Fruit fly (Drosophila melanogaster) whole organism, embryonic: Measurements from ENCODE around the gene RpS20.

ENCODE experiments used
- Atf6 ChIP-seq: fragments of 200-800 bp; sonication (Bioruptor generic); IDR thresholded peaks from 2 replicates; pipeline ENCODE4 v1.3.6; 2022; ENCODE audit warnings: missing biosample characterization, missing genetic modification characterization
- Bteb2 ChIP-seq: fragments of 200-800 bp; sonication (Bioruptor generic); optimal IDR thresholded peaks from 2 replicates; lab custom pipeline; 2016; ENCODE audit warnings: missing biosample characterization, missing genetic modification characterization
- CG1024 ChIP-seq: fragments of 200-800 bp; sonication (Bioruptor generic); IDR thresholded peaks from 2 replicates; pipeline ENCODE4 v1.3.6; 2022; ENCODE audit warnings: missing biosample characterization, missing genetic modification characterization
- CG10462 ChIP-seq: fragments of 200-800 bp; sonication (Bioruptor generic); optimal IDR thresholded peaks from 2 replicates; lab custom pipeline; 2016; ENCODE audit warnings: missing biosample characterization, missing genetic modification characterization
- CG11696 ChIP-seq: fragments of 200-800 bp; sonication (Bioruptor generic); IDR thresholded peaks from 2 replicates; pipeline ENCODE4 v1.3.6; 2022; ENCODE audit warnings: missing biosample characterization, missing genetic modification characterization
- CG15514 ChIP-seq: fragments of 200-800 bp; sonication (Bioruptor generic); optimal IDR thresholded peaks from 3 replicates; lab custom pipeline; 2017; ENCODE audit warnings: missing biosample characterization, missing genetic modification characterization, mild to moderate bottlenecking, moderate library complexity, missing genetic modification reagents
- CG18262 ChIP-seq: fragments of 200-800 bp; optimal IDR thresholded peaks from 3 replicates; lab custom pipeline; 2019; ENCODE audit warnings: missing biosample characterization, mild to moderate bottlenecking, missing genetic modification characterization, moderate library complexity
- CG30020 ChIP-seq: fragments of 200-800 bp; optimal IDR thresholded peaks from 2 replicates; lab custom pipeline; 2019; ENCODE audit warnings: missing biosample characterization, mild to moderate bottlenecking, missing genetic modification characterization, moderate library complexity
- CG33213 ChIP-seq: fragments of 200-800 bp; sonication (Bioruptor generic); optimal IDR thresholded peaks from 3 replicates; lab custom pipeline; 2016; ENCODE audit warnings: missing biosample characterization, missing genetic modification characterization
- CG3407 ChIP-seq: fragments of 200-800 bp; sonication (Bioruptor generic); optimal IDR thresholded peaks from 2 replicates; lab custom pipeline; 2018; ENCODE audit warnings: missing biosample characterization, mild to moderate bottlenecking, missing genetic modification characterization
- CG3726 ChIP-seq: fragments of 200-800 bp; sonication (Bioruptor generic); IDR thresholded peaks from 3 replicates; pipeline ENCODE4, ENCODE4 v1.3.6; 2022; ENCODE audit warnings: missing biosample characterization, missing genetic modification characterization
- CG4282 ChIP-seq: fragments of 200-800 bp; sonication (Bioruptor generic); optimal IDR thresholded peaks from 2 replicates; lab custom pipeline; 2016; ENCODE audit warnings: missing biosample characterization, missing genetic modification characterization
- CG4404 ChIP-seq: fragments of 200-800 bp; sonication (Bioruptor generic); IDR thresholded peaks from 2 replicates; pipeline ENCODE4 v1.3.6; 2022; ENCODE audit warnings: missing biosample characterization, missing genetic modification characterization
- CG5245 ChIP-seq: fragments of 200-800 bp; sonication (Bioruptor generic); optimal IDR thresholded peaks from 3 replicates; lab custom pipeline; 2016; ENCODE audit warnings: missing biosample characterization, missing genetic modification characterization
- CG6854 ChIP-seq: fragments of 200-800 bp; sonication (Bioruptor generic); optimal IDR thresholded peaks from 3 replicates; lab custom pipeline; 2017; ENCODE audit warnings: missing biosample characterization, mild to moderate bottlenecking, missing genetic modification characterization
- CG7987 ChIP-seq: fragments of 200-800 bp; sonication (Bioruptor generic); optimal IDR thresholded peaks from 2 replicates; lab custom pipeline; 2018; ENCODE audit warnings: missing biosample characterization, mild to moderate bottlenecking, missing genetic modification characterization, moderate library complexity
- CG9797 ChIP-seq: fragments of 200-800 bp; sonication (Bioruptor generic); optimal IDR thresholded peaks from 3 replicates; lab custom pipeline; 2018; ENCODE audit warnings: missing biosample characterization, mild to moderate bottlenecking, missing genetic modification characterization
- Dbx ChIP-seq: fragments of 200-800 bp; sonication (Bioruptor generic); IDR thresholded peaks from 3 replicates; pipeline ENCODE4 v1.3.6; 2022; ENCODE audit warnings: missing biosample characterization, missing genetic modification characterization
- Dfd ChIP-seq, 2 experiments: fragments of >200 bp; optimal IDR thresholded peaks; 2 replicates each; lab custom pipeline; 2017; ENCODE audit warnings: missing biosample characterization in 2 of 2, missing genetic modification characterization in 2 of 2
- Dp ChIP-seq: fragments of 200-800 bp; sonication (Bioruptor generic); optimal IDR thresholded peaks from 2 replicates; lab custom pipeline; 2018; ENCODE audit warnings: missing biosample characterization, mild to moderate bottlenecking, missing genetic modification characterization, moderate library complexity
- Dref ChIP-seq: fragments of 200-800 bp; sonication (Bioruptor generic); IDR thresholded peaks from 2 replicates; pipeline ENCODE4 v1.3.6; 2022; ENCODE audit warnings: missing biosample characterization, missing genetic modification characterization
- Fer1 ChIP-seq: fragments of 200-800 bp; sonication (Bioruptor generic); optimal IDR thresholded peaks from 2 replicates; lab custom pipeline; 2017; ENCODE audit warnings: missing biosample characterization, mild to moderate bottlenecking, missing genetic modification characterization
- Fer3 ChIP-seq: fragments of 200-800 bp; sonication (Bioruptor generic); optimal IDR thresholded peaks from 2 replicates; lab custom pipeline; 2018; ENCODE audit warnings: missing biosample characterization, mild to moderate bottlenecking, missing genetic modification characterization, moderate library complexity
- HLH54F ChIP-seq: fragments of 200-800 bp; sonication (Bioruptor generic); optimal IDR thresholded peaks from 3 replicates; lab custom pipeline; 2016; ENCODE audit warnings: missing biosample characterization, missing genetic modification characterization
- HLHmδ ChIP-seq: fragments of 200-800 bp; sonication (Bioruptor generic); optimal IDR thresholded peaks from 2 replicates; lab custom pipeline; 2018; ENCODE audit warnings: missing biosample characterization, mild to moderate bottlenecking, missing genetic modification characterization, moderate library complexity
- Hey ChIP-seq: fragments of 200-800 bp; sonication (Bioruptor generic); optimal IDR thresholded peaks from 3 replicates; lab custom pipeline; 2018; ENCODE audit warnings: missing biosample characterization, mild to moderate bottlenecking, missing genetic modification characterization
- Hmr ChIP-seq: fragments of 200-800 bp; sonication (Bioruptor generic); optimal IDR thresholded peaks from 3 replicates; lab custom pipeline; 2017; ENCODE audit warnings: mild to moderate bottlenecking, missing biosample characterization, missing genetic modification reagents, missing genetic modification characterization
- Hmx ChIP-seq: fragments of 200-800 bp; sonication (Bioruptor generic); optimal IDR thresholded peaks from 2 replicates; lab custom pipeline; 2016; ENCODE audit warnings: missing biosample characterization, missing genetic modification characterization
- Ssrp ChIP-seq: fragments of 200-800 bp; sonication (Bioruptor generic); optimal IDR thresholded peaks from 2 replicates; lab custom pipeline; 2018; ENCODE audit warnings: missing biosample characterization, mild to moderate bottlenecking, missing genetic modification characterization, moderate library complexity
- TFAM ChIP-seq: fragments of 200-800 bp; sonication (Bioruptor generic); optimal IDR thresholded peaks from 2 replicates; lab custom pipeline; 2017; ENCODE audit warnings: missing biosample characterization, missing genetic modification characterization, inconsistent platforms
- cato ChIP-seq: fragments of 200-800 bp; sonication (Bioruptor generic); optimal IDR thresholded peaks from 2 replicates; lab custom pipeline; 2016; ENCODE audit warnings: missing biosample characterization, missing genetic modification characterization, borderline replicate concordance
- dan ChIP-seq: fragments of 200-800 bp; sonication (Bioruptor generic); IDR thresholded peaks from 2 replicates; pipeline ENCODE4 v1.3.6; 2022; ENCODE audit warnings: missing biosample characterization, missing genetic modification characterization
- dati ChIP-seq: fragments of 200-800 bp; sonication (Bioruptor generic); IDR thresholded peaks from 2 replicates; pipeline ENCODE4 v1.3.6; 2022; ENCODE audit warnings: missing biosample characterization, missing genetic modification characterization
- fd64A ChIP-seq: fragments of 200-800 bp; sonication (Bioruptor generic); optimal IDR thresholded peaks from 3 replicates; lab custom pipeline; 2018; ENCODE audit warnings: missing biosample characterization, mild to moderate bottlenecking, missing genetic modification characterization
- fru ChIP-seq: fragments of >200 bp; optimal IDR thresholded peaks from 2 replicates; lab custom pipeline; 2017
- fu2 ChIP-seq: fragments of 200-800 bp; sonication (Bioruptor generic); optimal IDR thresholded peaks from 2 replicates; lab custom pipeline; 2016; ENCODE audit warnings: missing biosample characterization, missing genetic modification characterization
- hth ChIP-seq: fragments of >200 bp; optimal IDR thresholded peaks from 2 replicates; lab custom pipeline; 2017; ENCODE audit warnings: inconsistent platforms
- inv ChIP-seq: fragments of 200-800 bp; sonication (Bioruptor generic); IDR thresholded peaks from 2 replicates; pipeline ENCODE4 v1.3.6; 2022; ENCODE audit warnings: missing biosample characterization, missing genetic modification characterization; ENCODE audit not compliant: partially characterized antibody
- jing ChIP-seq: fragments of 200-800 bp; sonication (Bioruptor generic); optimal IDR thresholded peaks from 2 replicates; lab custom pipeline; 2018; ENCODE audit warnings: missing biosample characterization, mild to moderate bottlenecking, missing genetic modification characterization
- ken ChIP-seq: fragments of 200-800 bp; sonication (Bioruptor generic); IDR thresholded peaks from 3 replicates; pipeline ENCODE4 v1.3.6; 2022; ENCODE audit warnings: missing biosample characterization, missing genetic modification characterization
- lab ChIP-seq: fragments of 200-800 bp; sonication (Bioruptor generic); optimal IDR thresholded peaks from 3 replicates; lab custom pipeline; 2017; ENCODE audit warnings: missing biosample characterization, missing genetic modification characterization, mild to moderate bottlenecking, moderate library complexity, missing genetic modification reagents
- lov ChIP-seq, 2 experiments: fragments of 200-800 bp in 1 of 2; fragments of >200 bp in 1 of 2; sonication (Bioruptor generic) in 1 of 2; IDR thresholded peaks in 1 of 2; optimal IDR thresholded peaks in 1 of 2; 2 replicates in 1 of 2; 3 replicates in 1 of 2; pipeline versions ENCODE4 v1.3.6 to Lab custom; 2017 to 2022; ENCODE audit warnings: missing biosample characterization in 1 of 2, missing genetic modification characterization in 1 of 2
- nerfin-1 ChIP-seq: fragments of 200-800 bp; sonication (Bioruptor generic); optimal IDR thresholded peaks from 3 replicates; lab custom pipeline; 2019; ENCODE audit warnings: missing biosample characterization, mild to moderate bottlenecking, missing genetic modification characterization, moderate library complexity
- pan ChIP-seq, 4 experiments: fragments of >200 bp in 3 of 4; fragments of 200-800 bp in 1 of 4; sonication (Bioruptor generic) in 1 of 4; optimal IDR thresholded peaks in 3 of 4; IDR thresholded peaks in 1 of 4; 2 replicates each; pipeline versions ENCODE4 v1.3.6 to Lab custom; 2017 to 2022; ENCODE audit warnings: missing biosample characterization in 2 of 4, missing genetic modification characterization in 2 of 4, mixed read lengths in 1 of 4
- pzg ChIP-seq: fragments of 200-800 bp; sonication (Bioruptor generic); optimal IDR thresholded peaks from 3 replicates; lab custom pipeline; 2018; ENCODE audit warnings: missing biosample characterization, mild to moderate bottlenecking, missing genetic modification characterization, moderate library complexity
- ranshi ChIP-seq: fragments of 200-800 bp; sonication (Bioruptor generic); IDR thresholded peaks from 2 replicates; pipeline ENCODE4 v1.3.6; 2022; ENCODE audit warnings: missing biosample characterization, missing genetic modification characterization
- ro ChIP-seq: fragments of 200-800 bp; sonication (Bioruptor generic); IDR thresholded peaks from 2 replicates; pipeline ENCODE4 v1.3.6; 2022; ENCODE audit warnings: missing biosample characterization, missing genetic modification characterization
- seq ChIP-seq: fragments of 200-800 bp; sonication (Bioruptor generic); IDR thresholded peaks from 2 replicates; pipeline ENCODE4 v1.3.6; 2022; ENCODE audit warnings: missing biosample characterization, missing genetic modification characterization
- sna ChIP-seq: fragments of 200-800 bp; sonication (Bioruptor generic); IDR thresholded peaks from 2 replicates; pipeline ENCODE4 v1.3.6; 2022; ENCODE audit warnings: missing biosample characterization, missing genetic modification characterization; ENCODE audit not compliant: partially characterized antibody
- vnd ChIP-seq: fragments of 200-800 bp; sonication (Bioruptor generic); IDR thresholded peaks from 3 replicates; pipeline ENCODE4 v1.3.6; 2022; ENCODE audit warnings: missing biosample characterization, missing genetic modification characterization; ENCODE audit not compliant: partially characterized antibody
- z ChIP-seq: fragments of 200-800 bp; sonication (Bioruptor generic); IDR thresholded peaks from 3 replicates; pipeline ENCODE4 v1.3.6; 2022; ENCODE audit warnings: missing biosample characterization, missing genetic modification characterization

The RpS20 gene

dm6 chr3R:20833664-20834063 is 11.7 kb downstream of the RpS20 start (continued):
- TF ChIP-seq Bteb2 (GFP tag; lab: Kevin White, UChicago) (no peak), ranshi (GFP tag; lab: Robert Waterston, UW) (no peak), dan (GFP tag; lab: Robert Waterston, UW) (no peak), CG9797 (GFP tag; lab: Kevin White, UChicago) (no peak), fu2 (no peak), sna (GFP tag; lab: Robert Waterston, UW) (no peak), cato (no peak), CG4282 (GFP tag; lab: Kevin White, UChicago) (no peak), CG10462 (GFP tag; lab: Kevin White, UChicago) (no peak), Dfd (GFP tag; optimal IDR thresholded peaks at IDR 0.05; lab: Kevin White, UChicago) (no peak), CG1024 (GFP tag; lab: Robert Waterston, UW) (no peak), CG4404 (GFP tag; lab: Robert Waterston, UW) (no peak), Dref (GFP tag; lab: Robert Waterston, UW) (no peak), fd64A (GFP tag; lab: Kevin White, UChicago) (no peak), pzg (no peak), lov (optimal IDR thresholded peaks at IDR 0.05; lab: Kevin White, UChicago) (no peak), lov (GFP tag; IDR thresholded peaks at IDR 0.05; lab: Robert Waterston, UW) (no peak), CG15514 (GFP tag; lab: Kevin White, UChicago) (no peak), CG11696 (GFP tag; lab: Robert Waterston, UW) (no peak), Ssrp (tag; lab: Kevin White, UChicago) (no peak), CG30020 (tag; lab: Kevin White, UChicago) (no peak), Hmx (no peak), Fer1 (no peak), dati (GFP tag; lab: Robert Waterston, UW) (0 out of 2 replicates have a peak, but pooled peaks have one; percentile 3), Hmr (GFP tag; lab: Kevin White, UChicago) (no peak), vnd (GFP tag; lab: Robert Waterston, UW) (no peak), Hey (tag; lab: Kevin White, UChicago) (no peak), HLHmδ (GFP tag; lab: Kevin White, UChicago) (no peak), CG6854 (peak; percentile 25), CG33213 (GFP tag; lab: Kevin White, UChicago) (no peak), Dp (no peak), lab (GFP tag; lab: Kevin White, UChicago) (no peak), inv (no peak), hth (no peak), z (GFP tag; lab: Robert Waterston, UW) (peak; percentile 83), nerfin-1 (tag; lab: Kevin White, UChicago) (no peak), HLH54F (GFP tag; lab: Kevin White, UChicago) (no peak), ro (GFP tag; lab: Robert Waterston, UW) (no peak), CG3407 (GFP tag; lab: Kevin White, UChicago) (no peak), jing (GFP tag; lab: Kevin White, UChicago) (no peak), CG5245 (GFP tag; lab: Kevin White, UChicago) (no peak), Atf6 (GFP tag; lab: Robert Waterston, UW) (peak; percentile 32; the same call in 1 of the 2 replicates), CG18262 (peak; percentile 8), pan (optimal IDR thresholded peaks at IDR 0.05; lab: Kevin White, UChicago) (no peak), pan (GFP tag; optimal IDR thresholded peaks at IDR 0.05 in 1 of 2, IDR thresholded peaks at IDR 0.05 in 1 of 2) (peak in 1 of 2 experiments; percentile 25), CG7987 (no peak), ken (GFP tag; lab: Robert Waterston, UW) (no peak), fru (lab: Kevin White, UChicago) (no peak), Dbx (GFP tag; lab: Robert Waterston, UW) (no peak), CG3726 (GFP tag; lab: Robert Waterston, UW) (no peak), seq (no peak), Fer3 (no peak), TFAM (no peak)
